Worm (Caenorhabditis elegans) whole organism, L3 larva: ENCODE results near the gene F48G7.9.
A peak's percentile ranks its signal among the peaks of the same experiment; 100 is the strongest.

Source experiments
- R02D3.7 ChIP-seq: fragments of 150-350 bp; optimal IDR thresholded peaks from 2 replicates; lab custom pipeline; 2014; ENCODE audit warnings: missing biosample characterization, missing genetic modification characterization
- ama-1 ChIP-seq: fragments of 150-350 bp; optimal IDR thresholded peaks from 2 replicates; lab custom pipeline; 2018
- ceh-16 ChIP-seq: sonication (generic microtip); optimal IDR thresholded peaks from 2 replicates; lab custom pipeline; 2017; ENCODE audit warnings: missing biosample characterization, missing genetic modification characterization
- ceh-28 ChIP-seq: fragments of 150-350 bp; optimal IDR thresholded peaks from 2 replicates; lab custom pipeline; 2014; ENCODE audit warnings: missing biosample characterization, missing genetic modification reagents, missing genetic modification characterization
- daf-12 ChIP-seq: fragments of 150-350 bp; optimal IDR thresholded peaks from 2 replicates; lab custom pipeline; 2014; ENCODE audit warnings: missing biosample characterization, missing genetic modification reagents, missing genetic modification characterization
- egl-27 ChIP-seq: sonication (generic microtip); optimal IDR thresholded peaks from 4 replicates; lab custom pipeline; 2017; ENCODE audit warnings: missing biosample characterization, missing genetic modification reagents, missing genetic modification characterization
- egl-5 ChIP-seq: fragments of 150-350 bp; optimal IDR thresholded peaks from 2 replicates; lab custom pipeline; 2017; ENCODE audit warnings: missing biosample characterization, missing genetic modification reagents, missing genetic modification characterization, inconsistent platforms
- elt-1 ChIP-seq: fragments of 150-350 bp; optimal IDR thresholded peaks from 2 replicates; lab custom pipeline; 2014; ENCODE audit warnings: missing biosample characterization, missing genetic modification characterization
- elt-2 ChIP-seq: sonication (generic microtip); optimal IDR thresholded peaks from 2 replicates; lab custom pipeline; 2016; ENCODE audit warnings: missing genetic modification reagents, mild to moderate bottlenecking, missing genetic modification characterization, missing compliant biosample characterization
- elt-3 ChIP-seq, 3 experiments: fragments of 150-350 bp in 1 of 3; sonication (generic microtip) in 2 of 3; optimal IDR thresholded peaks; 2 replicates in 2 of 3; 4 replicates in 1 of 3; lab custom pipeline; 2014 to 2017; ENCODE audit warnings: missing biosample characterization in 3 of 3, missing genetic modification characterization in 3 of 3
- eor-1 ChIP-seq, 2 experiments: fragments of 150-350 bp; optimal IDR thresholded peaks; 2 replicates each; lab custom pipeline; 2014 to 2018; ENCODE audit warnings: missing biosample characterization in 2 of 2, missing genetic modification characterization in 2 of 2
- fkh-10 ChIP-seq: sonication (generic microtip); optimal IDR thresholded peaks from 2 replicates; lab custom pipeline; 2017; ENCODE audit warnings: missing biosample characterization, missing genetic modification reagents, missing genetic modification characterization
- fkh-2 ChIP-seq: fragments of 150-350 bp; optimal IDR thresholded peaks from 2 replicates; lab custom pipeline; 2014; ENCODE audit warnings: missing biosample characterization, missing genetic modification reagents, missing genetic modification characterization
- fos-1 ChIP-seq: fragments of 150-350 bp; optimal IDR thresholded peaks from 2 replicates; lab custom pipeline; 2014; ENCODE audit warnings: missing biosample characterization, missing genetic modification characterization
- hmg-11 ChIP-seq: sonication (generic microtip); optimal IDR thresholded peaks from 2 replicates; lab custom pipeline; 2016; ENCODE audit warnings: missing genetic modification characterization, missing compliant biosample characterization
- lin-15B ChIP-seq: fragments of 150-350 bp; optimal IDR thresholded peaks from 2 replicates; lab custom pipeline; 2014; ENCODE audit warnings: missing biosample characterization, missing genetic modification characterization
- lin-39 ChIP-seq: fragments of 150-350 bp; optimal IDR thresholded peaks from 2 replicates; lab custom pipeline; 2018; ENCODE audit warnings: missing biosample characterization, missing genetic modification reagents, missing genetic modification characterization
- lsy-12 ChIP-seq: sonication (generic microtip); optimal IDR thresholded peaks from 2 replicates; lab custom pipeline; 2016; ENCODE audit warnings: mild to moderate bottlenecking, missing genetic modification characterization, missing compliant biosample characterization
- mdl-1 ChIP-seq: fragments of 150-350 bp; optimal IDR thresholded peaks from 2 replicates; lab custom pipeline; 2014; ENCODE audit warnings: missing biosample characterization, missing genetic modification characterization
- mml-1 ChIP-seq: fragments of 150-350 bp; sonication (generic microtip); optimal IDR thresholded peaks from 3 replicates; lab custom pipeline; 2014; ENCODE audit warnings: missing biosample characterization, missing genetic modification characterization
- nfya-1 ChIP-seq: sonication (generic microtip); optimal IDR thresholded peaks from 2 replicates; lab custom pipeline; 2017; ENCODE audit warnings: missing genetic modification characterization, mild to moderate bottlenecking, missing compliant biosample characterization, antibody characterized with exemption, moderate library complexity; ENCODE audit not compliant: insufficient read depth
- nhr-12 ChIP-seq: fragments of 150-350 bp; optimal IDR thresholded peaks from 2 replicates; lab custom pipeline; 2014; ENCODE audit warnings: missing biosample characterization, missing genetic modification characterization
- nhr-237 ChIP-seq: fragments of 150-350 bp; optimal IDR thresholded peaks from 2 replicates; lab custom pipeline; 2014; ENCODE audit warnings: missing biosample characterization, missing genetic modification characterization
- nhr-25 ChIP-seq: sonication (generic microtip); optimal IDR thresholded peaks from 2 replicates; lab custom pipeline; 2017; ENCODE audit warnings: missing biosample characterization, missing genetic modification characterization
- nhr-28 ChIP-seq: fragments of 150-350 bp; optimal IDR thresholded peaks from 2 replicates; lab custom pipeline; 2014; ENCODE audit warnings: missing biosample characterization, missing genetic modification characterization
- nhr-67 ChIP-seq: fragments of 150-350 bp; optimal IDR thresholded peaks from 2 replicates; lab custom pipeline; 2014; ENCODE audit warnings: missing biosample characterization, missing genetic modification characterization
- nhr-76 ChIP-seq: fragments of 150-350 bp; sonication (generic microtip); optimal IDR thresholded peaks from 5 replicates; lab custom pipeline; 2014; ENCODE audit warnings: missing biosample characterization, missing genetic modification characterization
- nhr-77 ChIP-seq: fragments of 150-350 bp; optimal IDR thresholded peaks from 2 replicates; lab custom pipeline; 2014; ENCODE audit warnings: missing biosample characterization, missing genetic modification characterization
- pha-4 ChIP-seq: fragments of 150-350 bp; optimal IDR thresholded peaks from 2 replicates; lab custom pipeline; 2014; ENCODE audit warnings: missing biosample characterization, missing genetic modification reagents, missing genetic modification characterization
- pqm-1 ChIP-seq: fragments of 150-350 bp; optimal IDR thresholded peaks from 2 replicates; lab custom pipeline; 2017; ENCODE audit warnings: missing biosample characterization, missing genetic modification characterization, inconsistent platforms
- sea-2 ChIP-seq: fragments of 150-350 bp; sonication (generic microtip); optimal IDR thresholded peaks from 4 replicates; lab custom pipeline; 2014; ENCODE audit warnings: missing biosample characterization, missing genetic modification reagents, missing genetic modification characterization
- skn-1 ChIP-seq: fragments of 150-350 bp; optimal IDR thresholded peaks from 2 replicates; lab custom pipeline; 2014; ENCODE audit warnings: missing biosample characterization, missing genetic modification characterization
- tbx-2 ChIP-seq: sonication (generic microtip); optimal IDR thresholded peaks from 2 replicates; lab custom pipeline; 2016; ENCODE audit warnings: mild to moderate bottlenecking, missing genetic modification characterization, missing compliant biosample characterization
- unc-39 ChIP-seq: sonication (generic microtip); optimal IDR thresholded peaks from 4 replicates; lab custom pipeline; 2017; ENCODE audit warnings: missing biosample characterization, missing genetic modification characterization
- unc-62 ChIP-seq: fragments of 150-350 bp; sonication (generic microtip); optimal IDR thresholded peaks from 4 replicates; lab custom pipeline; 2014; ENCODE audit warnings: missing biosample characterization, missing genetic modification reagents, missing genetic modification characterization
- zag-1 ChIP-seq: fragments of 150-350 bp; optimal IDR thresholded peaks from 2 replicates; lab custom pipeline; 2014; ENCODE audit warnings: missing biosample characterization, missing genetic modification characterization
- ztf-11 ChIP-seq: fragments of 150-350 bp; optimal IDR thresholded peaks from 2 replicates; lab custom pipeline; 2014; ENCODE audit warnings: missing biosample characterization, missing genetic modification characterization
- ztf-4 ChIP-seq: fragments of 150-350 bp; optimal IDR thresholded peaks from 2 replicates; lab custom pipeline; 2014; ENCODE audit warnings: missing biosample characterization, missing genetic modification characterization

Gene F48G7.9

ce11 chrV:646888-647287, 18.5 kb upstream of the F48G7.9 start, which contains the start of gene ugt-42:
TSS of gene ugt-42 (plus strand) at chrV:647188.
- TF ChIP-seq mdl-1 (no peak), elt-2 (no peak), ceh-16 (tag; lab: Kevin White, UChicago) (no peak), elt-3 (tag; optimal IDR thresholded peaks at IDR 0.05; lab: Kevin White, UChicago) (no peak), nhr-76 (tag; lab: Kevin White, UChicago) (no peak), tbx-2 (tag; lab: Kevin White, UChicago) (no peak), nhr-28 (tag; lab: Kevin White, UChicago) (no peak), fkh-10 (GFP tag; lab: Kevin White, UChicago) (no peak), fkh-2 (tag; lab: Kevin White, UChicago) (no peak), sea-2 (no peak), zag-1 (tag; lab: Kevin White, UChicago) (no peak), nhr-25 (tag; lab: Kevin White, UChicago) (no peak), pqm-1 (tag; lab: Kevin White, UChicago) (no peak), fos-1 (tag; lab: Kevin White, UChicago) (no peak), lin-39 (tag; lab: Kevin White, UChicago) (no peak), ceh-28 (tag; lab: Kevin White, UChicago) (no peak), R02D3.7 (tag; lab: Kevin White, UChicago) (no peak), egl-27 (tag; lab: Kevin White, UChicago) (no peak)

ce11 chrV:646129-646528, 17.7 kb upstream of the F48G7.9 start, which contains the start of gene F48G7.12:
TSS of gene F48G7.12 (minus strand) at chrV:646229.
- no peak for TF ChIP-seq eor-1 (tag; optimal IDR thresholded peaks at IDR 0.05; lab: Kevin White, UChicago)
- no peak for TF ChIP-seq pha-4 (tag; lab: Kevin White, UChicago)
- TF ChIP-seq lin-39 (tag; lab: Kevin White, UChicago) = no peak
- TF ChIP-seq nfya-1 (tag; lab: Kevin White, UChicago) = no peak
- TF ChIP-seq elt-2 = no peak
- no peak for TF ChIP-seq nhr-12 (tag; lab: Kevin White, UChicago)
- no peak for TF ChIP-seq fkh-10 (GFP tag; lab: Kevin White, UChicago)
- no peak for TF ChIP-seq lin-15B (tag; lab: Kevin White, UChicago)
- TF ChIP-seq ceh-28 (tag; lab: Kevin White, UChicago) = no peak
- no peak for TF ChIP-seq nhr-67
- no peak for TF ChIP-seq nhr-237
- no peak for TF ChIP-seq egl-5 (tag; lab: Kevin White, UChicago)
- no peak for TF ChIP-seq zag-1 (tag; lab: Kevin White, UChicago)
- no peak for TF ChIP-seq daf-12 (tag; lab: Kevin White, UChicago)
- no peak for TF ChIP-seq unc-62
- no peak for TF ChIP-seq ztf-11 (tag; lab: Kevin White, UChicago)
- TF ChIP-seq nhr-28 (tag; lab: Kevin White, UChicago) = no peak
- TF ChIP-seq nhr-77 (tag; lab: Kevin White, UChicago) = no peak
- no peak for TF ChIP-seq mml-1 (tag; lab: Kevin White, UChicago)
- TF ChIP-seq skn-1 (tag; lab: Kevin White, UChicago) = no peak
- TF ChIP-seq, all 47 proteins: peak for 0

- TF ChIP-seq egl-27 (tag; lab: Kevin White, UChicago) (no peak), lin-39 (tag; lab: Kevin White, UChicago) (peak; percentile 17), egl-5 (tag; lab: Kevin White, UChicago) (peak; percentile 29), unc-39 (no peak), nhr-12 (tag; lab: Kevin White, UChicago) (no peak), nhr-25 (tag; lab: Kevin White, UChicago) (no peak), fos-1 (tag; lab: Kevin White, UChicago) (no peak), lsy-12 (tag; lab: Kevin White, UChicago) (no peak), elt-2 (no peak), hmg-11 (tag; lab: Kevin White, UChicago) (peak; percentile 41)
These were observed 14.3 kb upstream of the F48G7.9 start, which contains the start of gene nhr-190 for ce11 chrV:642750-643149. TSS of gene nhr-190 (minus strand) at chrV:642924.

- TF ChIP-seq lsy-12 (tag; lab: Kevin White, UChicago) (no peak), skn-1 (tag; lab: Kevin White, UChicago) (no peak), fkh-2 (tag; lab: Kevin White, UChicago) (no peak), elt-1 (no peak), ztf-4 (tag; lab: Kevin White, UChicago) (no peak), ama-1 (no peak), nhr-76 (tag; lab: Kevin White, UChicago) (no peak), lin-39 (tag; lab: Kevin White, UChicago) (no peak)
These were observed 9.9 kb upstream of the F48G7.9 start, which contains the start of gene srj-37 for ce11 chrV:638328-638727. TSS of gene srj-37 (plus strand) at chrV:638628.
